Worm (Caenorhabditis elegans) whole organism, L4 larva: ENCODE results near the gene K11H3.8.

ENCODE experiments used
- F10B5.3 ChIP-seq: sonication (generic microtip); optimal IDR thresholded peaks from 2 replicates; lab custom pipeline; 2016; ENCODE audit warnings: mild to moderate bottlenecking, missing genetic modification characterization, missing compliant biosample characterization
- F37D6.2 ChIP-seq: sonication (generic microtip); optimal IDR thresholded peaks from 2 replicates; lab custom pipeline; 2016; ENCODE audit warnings: mild to moderate bottlenecking, missing genetic modification characterization, missing compliant biosample characterization
- T20F7.1 ChIP-seq: fragments of 200-800 bp; sonication (Bioruptor generic); optimal IDR thresholded peaks from 2 replicates; lab custom pipeline; 2018; ENCODE audit warnings: mild to moderate bottlenecking, missing genetic modification characterization, missing compliant biosample characterization
- T26A8.4 ChIP-seq: fragments of 200-800 bp; sonication (Bioruptor generic); IDR thresholded peaks from 2 replicates; pipeline ENCODE4 v1.3.6; 2022; ENCODE audit warnings: missing genetic modification characterization, missing compliant biosample characterization
- ZK546.5 ChIP-seq, 2 experiments: sonication (generic microtip); optimal IDR thresholded peaks; 2 replicates each; lab custom pipeline; 2017; ENCODE audit warnings: missing biosample characterization in 2 of 2, missing genetic modification characterization in 2 of 2
- ama-1 ChIP-seq: fragments of 150-350 bp; optimal IDR thresholded peaks from 2 replicates; lab custom pipeline; 2014; ENCODE audit warnings: inconsistent platforms, mixed read lengths
- attf-4 ChIP-seq: sonication (generic microtip); optimal IDR thresholded peaks from 3 replicates; lab custom pipeline; 2017; ENCODE audit warnings: missing biosample characterization, missing genetic modification characterization
- ceh-20 ChIP-seq: fragments of 200-800 bp; sonication (Bioruptor generic); IDR thresholded peaks from 2 replicates; pipeline ENCODE4 v1.3.6; 2022; ENCODE audit warnings: missing genetic modification reagents, missing genetic modification characterization, missing compliant biosample characterization
- ceh-28 ChIP-seq: fragments of 150-350 bp; optimal IDR thresholded peaks from 2 replicates; lab custom pipeline; 2014; ENCODE audit warnings: missing biosample characterization, missing genetic modification reagents, missing genetic modification characterization
- ceh-82 ChIP-seq: sonication (generic microtip); optimal IDR thresholded peaks from 2 replicates; lab custom pipeline; 2017; ENCODE audit warnings: missing biosample characterization, missing genetic modification characterization
- ces-1 ChIP-seq: fragments of 150-350 bp; sonication (generic microtip); optimal IDR thresholded peaks from 4 replicates; lab custom pipeline; 2014; ENCODE audit warnings: missing biosample characterization, missing genetic modification reagents, missing genetic modification characterization
- ctbp-1 ChIP-seq: fragments of 200-800 bp; sonication (Bioruptor generic); IDR thresholded peaks from 2 replicates; pipeline ENCODE4 v1.3.6; 2022; ENCODE audit warnings: missing genetic modification reagents, missing genetic modification characterization, missing compliant biosample characterization
- daf-12 ChIP-seq: fragments of 150-350 bp; optimal IDR thresholded peaks from 2 replicates; lab custom pipeline; 2014; ENCODE audit warnings: missing biosample characterization, missing genetic modification reagents, missing genetic modification characterization
- daf-16 ChIP-seq, 3 experiments: sonication (generic microtip); optimal IDR thresholded peaks; 2 replicates each; lab custom pipeline; 2016 to 2017; ENCODE audit warnings: missing genetic modification characterization in 3 of 3, missing genetic modification reagents in 3 of 3, mild to moderate bottlenecking in 2 of 3, missing compliant biosample characterization in 2 of 3, missing biosample characterization in 1 of 3, moderate library complexity in 1 of 3
- daf-19 ChIP-seq: fragments of 200-800 bp; sonication (Bioruptor generic); conservative IDR thresholded peaks from 2 replicates; pipeline ENCODE4 v1.3.6; 2022; ENCODE audit warnings: missing genetic modification characterization, missing compliant biosample characterization
- dmd-8 ChIP-seq: fragments of 200-800 bp; sonication (Bioruptor generic); IDR thresholded peaks from 2 replicates; pipeline ENCODE4 v1.3.6; 2022; ENCODE audit warnings: missing genetic modification characterization, missing compliant biosample characterization
- dmd-9 ChIP-seq: fragments of 200-800 bp; sonication (Bioruptor generic); IDR thresholded peaks from 2 replicates; pipeline ENCODE4 v1.3.6; 2022; ENCODE audit warnings: missing genetic modification reagents, missing genetic modification characterization, missing compliant biosample characterization
- dpl-1 ChIP-seq: fragments of 150-350 bp; optimal IDR thresholded peaks from 2 replicates; lab custom pipeline; 2014; ENCODE audit warnings: missing biosample characterization, missing genetic modification reagents, missing genetic modification characterization
- dve-1 ChIP-seq: sonication (generic microtip); optimal IDR thresholded peaks from 2 replicates; lab custom pipeline; 2017; ENCODE audit warnings: antibody characterized with exemption, mild to moderate bottlenecking, missing genetic modification characterization, missing compliant biosample characterization; ENCODE audit not compliant: insufficient read depth
- hif-1 ChIP-seq, 2 experiments: sonication (generic microtip); optimal IDR thresholded peaks; 2 replicates each; lab custom pipeline; 2016 to 2017; ENCODE audit warnings: missing compliant biosample characterization in 2 of 2, missing genetic modification characterization in 2 of 2, missing genetic modification reagents in 2 of 2, missing genotype in 2 of 2, mild to moderate bottlenecking in 1 of 2
- jun-1 ChIP-seq: fragments of 150-350 bp; optimal IDR thresholded peaks from 2 replicates; lab custom pipeline; 2014; ENCODE audit warnings: missing biosample characterization, missing genetic modification reagents, missing genetic modification characterization
- lim-7 ChIP-seq: fragments of 200-800 bp; sonication (Bioruptor generic); IDR thresholded peaks from 2 replicates; pipeline ENCODE4 v1.3.6; 2022; ENCODE audit warnings: missing genetic modification characterization, missing compliant biosample characterization
- lin-13 ChIP-seq: fragments of 150-350 bp; optimal IDR thresholded peaks from 2 replicates; lab custom pipeline; 2014; ENCODE audit warnings: missing biosample characterization, missing genetic modification reagents, missing genetic modification characterization
- lin-15B ChIP-seq: fragments of 150-350 bp; sonication (generic microtip); optimal IDR thresholded peaks from 3 replicates; lab custom pipeline; 2014; ENCODE audit warnings: missing biosample characterization, missing genetic modification characterization
- lin-39 ChIP-seq: fragments of 150-350 bp; optimal IDR thresholded peaks from 2 replicates; lab custom pipeline; 2014; ENCODE audit warnings: missing biosample characterization, missing genetic modification reagents, missing genetic modification characterization
- lsy-2 ChIP-seq, 2 experiments: fragments of 150-350 bp in 1 of 2; sonication (generic microtip) in 1 of 2; optimal IDR thresholded peaks; 2 replicates each; lab custom pipeline; 2014 to 2017; ENCODE audit warnings: missing biosample characterization in 2 of 2, missing genetic modification characterization in 2 of 2
- madf-5 ChIP-seq, 2 experiments: fragments of 200-800 bp; sonication (Bioruptor generic); IDR thresholded peaks; 2 replicates each; pipeline ENCODE4 v1.3.6; 2022; ENCODE audit warnings: missing compliant biosample characterization in 2 of 2, missing genetic modification characterization in 2 of 2
- mep-1 ChIP-seq: fragments of 150-350 bp; sonication (generic microtip); optimal IDR thresholded peaks from 3 replicates; lab custom pipeline; 2014; ENCODE audit warnings: missing biosample characterization, missing genetic modification characterization
- nhr-237 ChIP-seq: sonication (generic microtip); optimal IDR thresholded peaks from 2 replicates; lab custom pipeline; 2017; ENCODE audit warnings: missing biosample characterization, missing genetic modification characterization
- nhr-28 ChIP-seq: fragments of 150-350 bp; optimal IDR thresholded peaks from 2 replicates; lab custom pipeline; 2014; ENCODE audit warnings: missing biosample characterization, missing genetic modification characterization
- nhr-41 ChIP-seq: fragments of 200-800 bp; sonication (Bioruptor generic); IDR thresholded peaks from 2 replicates; pipeline ENCODE4 v1.3.6; 2022; ENCODE audit warnings: missing genetic modification reagents, missing genetic modification characterization, missing compliant biosample characterization
- nhr-6 ChIP-seq: fragments of 150-350 bp; optimal IDR thresholded peaks from 2 replicates; lab custom pipeline; 2014; ENCODE audit warnings: missing biosample characterization, missing genetic modification characterization
- pha-4 ChIP-seq, 2 experiments: fragments of 150-350 bp in 1 of 2; fragments of 200-800 bp in 1 of 2; sonication (Bioruptor generic) in 1 of 2; IDR thresholded peaks in 1 of 2; optimal IDR thresholded peaks in 1 of 2; 2 replicates each; pipeline versions ENCODE4 v1.3.6 to Lab custom; 2014 to 2022; ENCODE audit warnings: missing genetic modification characterization in 2 of 2, missing genetic modification reagents in 2 of 2, missing biosample characterization in 1 of 2, missing compliant biosample characterization in 1 of 2
- php-3 ChIP-seq: fragments of 200-800 bp; sonication (Bioruptor generic); IDR thresholded peaks from 2 replicates; pipeline ENCODE4 v1.3.6; 2022; ENCODE audit warnings: missing genetic modification reagents, missing genetic modification characterization, missing compliant biosample characterization
- pqm-1 ChIP-seq: sonication (generic microtip); optimal IDR thresholded peaks from 2 replicates; lab custom pipeline; 2017; ENCODE audit warnings: missing biosample characterization, missing genetic modification characterization
- sdz-12 ChIP-seq: fragments of 200-800 bp; sonication (Bioruptor generic); optimal IDR thresholded peaks from 2 replicates; lab custom pipeline; 2018; ENCODE audit warnings: mild to moderate bottlenecking, missing genetic modification characterization, missing compliant biosample characterization
- skn-1 ChIP-seq: fragments of 150-350 bp; optimal IDR thresholded peaks from 2 replicates; lab custom pipeline; 2014; ENCODE audit warnings: missing biosample characterization, missing genetic modification characterization
- snpc-1.2 ChIP-seq: fragments of 200-800 bp; sonication (Bioruptor generic); IDR thresholded peaks from 2 replicates; pipeline ENCODE4 v1.3.6; 2022; ENCODE audit warnings: missing genetic modification reagents, missing genetic modification characterization, missing compliant biosample characterization
- spr-3 ChIP-seq: fragments of 200-800 bp; sonication (Bioruptor generic); optimal IDR thresholded peaks from 2 replicates; lab custom pipeline; 2018; ENCODE audit warnings: mild to moderate bottlenecking, missing genetic modification characterization, missing compliant biosample characterization
- tag-97 ChIP-seq: fragments of 200-800 bp; sonication (Bioruptor generic); IDR thresholded peaks from 2 replicates; pipeline ENCODE4 v1.3.6; 2022; ENCODE audit warnings: missing genetic modification characterization, missing compliant biosample characterization
- unc-130 ChIP-seq: sonication (generic microtip); optimal IDR thresholded peaks from 2 replicates; lab custom pipeline; 2016; ENCODE audit warnings: missing genetic modification reagents, missing genetic modification characterization, missing compliant biosample characterization
- unc-62 ChIP-seq, 3 experiments: fragments of 150-350 bp in 1 of 3; sonication (generic microtip); optimal IDR thresholded peaks in 2 of 3; peaks in 1 of 3; 1 replicate in 1 of 3; 2 replicates in 2 of 3; lab custom pipeline; 2014 to 2017; ENCODE audit warnings: missing biosample characterization in 3 of 3, missing genetic modification characterization in 3 of 3, missing genetic modification reagents in 3 of 3, missing genotype in 1 of 3
- zag-1 ChIP-seq: fragments of 150-350 bp; optimal IDR thresholded peaks from 2 replicates; lab custom pipeline; 2014; ENCODE audit warnings: missing biosample characterization, missing genetic modification characterization
- zfp-3 ChIP-seq: fragments of 200-800 bp; sonication (Bioruptor generic); conservative IDR thresholded peaks from 2 replicates; pipeline ENCODE4 v1.3.6; 2022; ENCODE audit warnings: missing genetic modification reagents, missing genetic modification characterization, missing compliant biosample characterization

K11H3.8 gene

ce11 chrIII:9824330-9824934, 10.6 kb upstream of the K11H3.8 start, which contains the start of gene lin-52 (continued):
- TF ChIP-seq lim-7 (GFP tag; lab: Robert Waterston, UW) (no peak), T20F7.1 (GFP tag; lab: Kevin White, UChicago) (peak; percentile 50), mep-1 (tag; lab: Kevin White, UChicago) (peak; percentile 13), daf-16 (GFP tag; optimal IDR thresholded peaks at IDR 0.05; lab: Kevin White, UChicago) (no peak), daf-16 (tag; optimal IDR thresholded peaks at IDR 0.05; lab: Kevin White, UChicago) (peak; percentile 14), unc-62 (GFP tag; optimal IDR thresholded peaks at IDR 0.05 in 1 of 2; lab: Kevin White, UChicago) (peak in 1 of 2 experiments; percentile 22), unc-62 (tag; optimal IDR thresholded peaks at IDR 0.05; lab: Kevin White, UChicago) (no peak), nhr-41 (GFP tag; lab: Robert Waterston, UW) (0 out of 2 replicates have a peak, but pooled peaks have one; percentile 32)
- TF ChIP-seq, all 104 proteins: peak for 19

- TF ChIP-seq zag-1 (tag; lab: Kevin White, UChicago) (no peak), hif-1 (tag; optimal IDR thresholded peaks at IDR 0.05; lab: Kevin White, UChicago) (no peak), nhr-41 (GFP tag; lab: Robert Waterston, UW) (no peak), php-3 (no peak), madf-5 (GFP tag; IDR thresholded peaks at IDR 0.05; lab: Robert Waterston, UW) (no peak), jun-1 (tag; lab: Kevin White, UChicago) (no peak), unc-62 (GFP tag; optimal IDR thresholded peaks at IDR 0.05 in 1 of 2; lab: Kevin White, UChicago) (peak in 1 of 2 experiments; percentile 56), unc-62 (tag; optimal IDR thresholded peaks at IDR 0.05; lab: Kevin White, UChicago) (no peak), daf-16 (GFP tag; optimal IDR thresholded peaks at IDR 0.05; lab: Kevin White, UChicago) (no peak), daf-16 (tag; optimal IDR thresholded peaks at IDR 0.05; lab: Kevin White, UChicago) (peak; percentile 94), dmd-9 (GFP tag; lab: Robert Waterston, UW) (no peak), ceh-82 (tag; lab: Kevin White, UChicago) (no peak), lsy-2 (tag; optimal IDR thresholded peaks at IDR 0.05; lab: Kevin White, UChicago) (no peak), zfp-3 (GFP tag; lab: Robert Waterston, UW) (no peak), lin-39 (tag; lab: Kevin White, UChicago) (no peak), sdz-12 (no peak), nhr-28 (tag; lab: Kevin White, UChicago) (peak; percentile 63), nhr-6 (tag; lab: Kevin White, UChicago) (no peak), dpl-1 (GFP tag; lab: Kevin White, UChicago) (peak; percentile 10), dve-1 (tag; lab: Kevin White, UChicago) (peak; percentile 54), spr-3 (no peak), F10B5.3 (tag; lab: Kevin White, UChicago) (no peak), ceh-20 (GFP tag; lab: Robert Waterston, UW) (no peak), lin-13 (GFP tag; lab: Kevin White, UChicago) (no peak), ces-1 (no peak), daf-12 (tag; lab: Kevin White, UChicago) (no peak), tag-97 (GFP tag; lab: Robert Waterston, UW) (no peak), ZK546.5 (tag; optimal IDR thresholded peaks at IDR 0.05; lab: Kevin White, UChicago) (no peak), T26A8.4 (GFP tag; lab: Robert Waterston, UW) (peak; percentile 41; the same call in 1 of the 2 replicates), ama-1 (lab: Kevin White, UChicago) (no peak), attf-4 (no peak), pqm-1 (tag; lab: Kevin White, UChicago) (no peak), ctbp-1 (no peak), T20F7.1 (GFP tag; lab: Kevin White, UChicago) (no peak), daf-19 (no peak), dmd-8 (no peak), skn-1 (tag; lab: Kevin White, UChicago) (no peak), snpc-1.2 (GFP tag; lab: Robert Waterston, UW) (0 out of 2 replicates have a peak, but pooled peaks have one; percentile 34), pha-4 (GFP tag; IDR thresholded peaks at IDR 0.05; lab: Robert Waterston, UW) (0 out of 2 replicates have a peak, but pooled peaks have one; percentile 32), pha-4 (tag; optimal IDR thresholded peaks at IDR 0.05; lab: Kevin White, UChicago) (no peak), F37D6.2 (tag; lab: Kevin White, UChicago) (no peak), nhr-237 (tag; lab: Kevin White, UChicago) (no peak), ceh-28 (tag; lab: Kevin White, UChicago) (peak; percentile 26), unc-130 (GFP tag; lab: Kevin White, UChicago) (no peak), lin-15B (tag; lab: Kevin White, UChicago) (no peak)
These were observed 9.7 kb upstream of the K11H3.8 start, which contains the start of gene ZK632.9 for ce11 chrIII:9825073-9825828. ZK632.9 (minus strand) TSS chrIII:9825432.
